Fruit fly (Drosophila melanogaster): ENCODE data around the gene e.

dm6 chr3R:21204500-21205167 lies 32.3 kb downstream of the e start:
- TF ChIP-seq pad (GFP tag; optimal IDR thresholded peaks at IDR 0.05) (peak; percentile 78), ovo (GFP tag; optimal IDR thresholded peaks at IDR 0.05) (peak; percentile 53), CG33017 (tag; optimal IDR thresholded peaks at IDR 0.05) (peak; percentile 74), CG5204 (GFP tag; optimal IDR thresholded peaks at IDR 0.05) (peak; percentile 89), cic (GFP tag; optimal IDR thresholded peaks at IDR 0.05) (peak; percentile 30), CG1620 (GFP tag; optimal IDR thresholded peaks at IDR 0.05) (peak; percentile 17), CG14711 (tag; optimal IDR thresholded peaks at IDR 0.05) (peak; percentile 87), Mnt (GFP tag; optimal IDR thresholded peaks at IDR 0.05) (peak; percentile 39), CG7045 (GFP tag; optimal IDR thresholded peaks at IDR 0.05) (peak; percentile 79), Hr96 (GFP tag; optimal IDR thresholded peaks at IDR 0.05) (peak; percentile 87), kay (GFP tag; ENCODE audit: borderline replicate concordance) (no peak), CG12768 (GFP tag; optimal IDR thresholded peaks at IDR 0.05) (peak; percentile 40), Clk (GFP tag; optimal IDR thresholded peaks at IDR 0.05) (peak; percentile 74)
